Worm (Caenorhabditis elegans): Measurements from ENCODE around the gene EEED8.14.

DNA sequence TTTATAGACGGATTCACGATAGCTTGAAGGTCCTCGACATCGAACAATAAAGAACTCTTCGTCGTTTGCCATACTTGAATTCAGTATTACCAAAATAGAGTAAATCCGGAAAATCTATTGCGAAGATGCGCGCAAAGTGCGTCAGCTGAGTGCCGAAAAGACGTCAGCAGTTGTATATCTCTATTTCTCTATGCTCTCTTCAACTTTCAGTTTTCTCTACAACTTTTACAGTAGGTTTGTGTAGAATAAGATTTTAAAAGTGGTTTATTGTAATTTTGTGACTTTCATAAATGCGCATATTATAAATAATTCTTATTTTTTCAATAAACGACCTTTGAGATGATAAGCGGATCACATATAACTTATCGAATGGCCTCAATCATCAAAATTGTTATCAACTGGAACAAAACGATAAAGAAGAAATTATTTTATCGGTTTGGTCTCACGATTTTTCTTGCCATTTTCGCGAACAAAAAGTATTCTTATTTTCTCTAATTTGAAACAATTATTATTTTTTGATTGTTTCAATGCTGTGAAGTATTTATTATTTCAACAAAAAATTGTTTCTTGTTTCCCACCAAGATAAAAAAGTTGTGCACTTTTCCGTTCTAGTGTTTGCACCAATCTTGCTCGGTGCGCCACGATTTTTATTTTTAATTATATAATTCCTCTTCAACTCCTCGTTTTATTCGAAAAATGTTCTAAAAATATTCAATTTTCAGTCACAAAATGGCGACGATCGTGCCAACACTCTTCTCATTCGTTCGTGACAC is 40.4 kb downstream of the EEED8.14 start, which contains the start of the genes agt-2 and F09E5.3:
- TF ChIP-seq lin-11 (tag; optimal IDR thresholded peaks at IDR 0.05) (no peak), pqm-1 (tag; optimal IDR thresholded peaks at IDR 0.05) (no peak), pag-3 (tag; optimal IDR thresholded peaks at IDR 0.05; ENCODE audit: borderline replicate concordance) (no peak), sox-4 (tag; optimal IDR thresholded peaks at IDR 0.05) (no peak), nhr-11 (tag; optimal IDR thresholded peaks at IDR 0.05) (no peak)
